Worm (Caenorhabditis elegans) whole organism, L2 larva: Measurements from ENCODE around the gene ZK622.4.

ENCODE experiments used
- alr-1 ChIP-seq: fragments of 150-350 bp; optimal IDR thresholded peaks from 2 replicates; lab custom pipeline; 2014; ENCODE audit warnings: missing biosample characterization, missing genetic modification characterization
- aly-2 ChIP-seq: fragments of 150-350 bp; optimal IDR thresholded peaks from 2 replicates; lab custom pipeline; 2014; ENCODE audit warnings: missing biosample characterization, missing genetic modification characterization
- ama-1 ChIP-seq: fragments of 150-350 bp; optimal IDR thresholded peaks from 2 replicates; lab custom pipeline; 2018; ENCODE audit warnings: inconsistent platforms
- ceh-16 ChIP-seq: fragments of 150-350 bp; optimal IDR thresholded peaks from 2 replicates; lab custom pipeline; 2014; ENCODE audit warnings: missing biosample characterization, missing genetic modification characterization
- egl-27 ChIP-seq: sonication (generic microtip); optimal IDR thresholded peaks from 3 replicates; lab custom pipeline; 2017; ENCODE audit warnings: missing biosample characterization, missing genetic modification reagents, missing genetic modification characterization
- elt-1 ChIP-seq: fragments of 150-350 bp; optimal IDR thresholded peaks from 2 replicates; lab custom pipeline; 2014; ENCODE audit warnings: missing biosample characterization, missing genetic modification characterization
- elt-3 ChIP-seq: sonication (generic microtip); optimal IDR thresholded peaks from 2 replicates; lab custom pipeline; 2017; ENCODE audit warnings: missing biosample characterization, missing genetic modification characterization
- fos-1 ChIP-seq: fragments of 150-350 bp; optimal IDR thresholded peaks from 2 replicates; lab custom pipeline; 2014; ENCODE audit warnings: missing biosample characterization, missing genetic modification characterization
- sem-4 ChIP-seq: fragments of 150-350 bp; optimal IDR thresholded peaks from 2 replicates; lab custom pipeline; 2014; ENCODE audit warnings: missing biosample characterization, missing genetic modification reagents, missing genetic modification characterization
- snpc-4 ChIP-seq: fragments of 150-350 bp; optimal IDR thresholded peaks from 2 replicates; lab custom pipeline; 2014; ENCODE audit warnings: missing biosample characterization, missing genetic modification characterization

DNA sequence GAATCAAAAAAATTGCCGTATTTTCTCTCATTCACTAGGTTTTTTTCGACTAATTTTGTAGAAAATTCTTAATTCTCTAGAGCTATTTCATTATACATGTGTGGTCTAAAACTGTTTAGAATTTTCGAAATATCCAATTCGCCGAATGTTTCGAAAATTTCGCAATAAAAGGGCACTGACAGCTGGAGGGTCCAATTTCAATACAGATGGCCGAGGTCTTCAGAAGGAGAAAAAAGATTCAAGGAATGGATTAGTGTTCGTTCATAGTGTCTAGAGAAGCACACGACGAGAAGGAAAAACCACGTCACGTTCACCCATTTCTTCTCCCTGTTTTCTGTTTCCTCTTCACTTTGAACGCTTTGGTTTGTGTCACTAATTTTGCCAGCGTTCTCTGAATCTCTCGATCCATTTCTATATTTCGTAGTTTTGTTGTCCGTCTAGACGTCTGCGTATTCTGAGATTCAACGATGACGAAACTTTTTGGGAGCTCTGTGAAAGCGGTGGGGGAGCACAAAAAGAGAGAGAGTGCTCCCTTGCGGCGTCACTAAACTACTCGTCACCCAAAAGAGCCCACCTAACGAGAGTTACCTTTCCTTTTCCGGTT lies 33.6 kb downstream of the ZK622.4 start:
- no peak for TF ChIP-seq ama-1 (lab: Kevin White, UChicago)
- TF ChIP-seq alr-1 (tag; lab: Kevin White, UChicago): peak; percentile 11
- no peak for TF ChIP-seq ceh-16
- TF ChIP-seq aly-2 (tag; lab: Kevin White, UChicago): no peak
- TF ChIP-seq sem-4 (tag; lab: Kevin White, UChicago): peak; percentile 24
- no peak for TF ChIP-seq snpc-4 (tag; lab: Kevin White, UChicago)
- TF ChIP-seq elt-3 (tag; lab: Kevin White, UChicago): no peak
- peak; percentile 68 for TF ChIP-seq fos-1 (tag; lab: Kevin White, UChicago)
- no peak for TF ChIP-seq elt-1
- peak; percentile 78 for TF ChIP-seq egl-27 (tag; lab: Kevin White, UChicago)
